Fruit fly (Drosophila melanogaster) whole organism, embryonic: ENCODE measurements around the gene Cyp12a5.
A peak's percentile ranks its signal among the peaks of the same experiment; 100 is the strongest.

ENCODE experiments used
- Abd-B ChIP-seq: fragments of 200-800 bp; sonication (Bioruptor generic); optimal IDR thresholded peaks from 2 replicates; lab custom pipeline; 2018; ENCODE audit warnings: missing biosample characterization, mild to moderate bottlenecking, missing genetic modification characterization, moderate library complexity
- CG10274 ChIP-seq: fragments of 200-800 bp; sonication (Bioruptor generic); optimal IDR thresholded peaks from 3 replicates; lab custom pipeline; 2017; ENCODE audit warnings: missing biosample characterization, mild to moderate bottlenecking, missing genetic modification characterization
- CG10565 ChIP-seq: fragments of 200-800 bp; sonication (Bioruptor generic); optimal IDR thresholded peaks from 3 replicates; lab custom pipeline; 2016; ENCODE audit warnings: missing biosample characterization, mild to moderate bottlenecking, missing genetic modification characterization
- CG10654 ChIP-seq: fragments of 200-800 bp; sonication (Bioruptor generic); optimal IDR thresholded peaks from 2 replicates; lab custom pipeline; 2016; ENCODE audit warnings: missing biosample characterization, missing genetic modification characterization
- CG12744 ChIP-seq: fragments of 200-800 bp; sonication (Bioruptor generic); optimal IDR thresholded peaks from 2 replicates; lab custom pipeline; 2016; ENCODE audit warnings: missing biosample characterization, missing genetic modification characterization
- CG12942 ChIP-seq: fragments of 200-800 bp; sonication (Bioruptor generic); optimal IDR thresholded peaks from 3 replicates; lab custom pipeline; 2016; ENCODE audit warnings: missing biosample characterization, missing genetic modification characterization
- CG14710 ChIP-seq: fragments of 200-800 bp; sonication (Bioruptor generic); optimal IDR thresholded peaks from 3 replicates; lab custom pipeline; 2019; ENCODE audit warnings: missing biosample characterization, mild to moderate bottlenecking, missing genetic modification characterization, moderate library complexity
- CG15269 ChIP-seq: fragments of 200-800 bp; sonication (Bioruptor generic); optimal IDR thresholded peaks from 2 replicates; lab custom pipeline; 2018; ENCODE audit warnings: missing biosample characterization, mild to moderate bottlenecking, missing genetic modification characterization, moderate library complexity
- CG17328 ChIP-seq: fragments of 200-800 bp; sonication (Bioruptor generic); IDR thresholded peaks from 2 replicates; pipeline ENCODE4 v1.3.6; 2022; ENCODE audit warnings: missing biosample characterization, missing genetic modification characterization
- CG17385 ChIP-seq: fragments of 200-800 bp; sonication (Bioruptor generic); optimal IDR thresholded peaks from 3 replicates; lab custom pipeline; 2018; ENCODE audit warnings: missing biosample characterization, mild to moderate bottlenecking, missing genetic modification characterization
- CG18262 ChIP-seq: fragments of 200-800 bp; optimal IDR thresholded peaks from 3 replicates; lab custom pipeline; 2019; ENCODE audit warnings: missing biosample characterization, mild to moderate bottlenecking, missing genetic modification characterization, moderate library complexity
- CG2199 ChIP-seq: fragments of 200-800 bp; sonication (Bioruptor generic); IDR thresholded peaks from 3 replicates; pipeline ENCODE4 v1.3.6; 2022; ENCODE audit warnings: missing biosample characterization, missing genetic modification characterization
- CG30020 ChIP-seq: fragments of 200-800 bp; optimal IDR thresholded peaks from 2 replicates; lab custom pipeline; 2019; ENCODE audit warnings: missing biosample characterization, mild to moderate bottlenecking, missing genetic modification characterization, moderate library complexity
- CG31441 ChIP-seq: fragments of 200-800 bp; sonication (Bioruptor generic); IDR thresholded peaks from 2 replicates; pipeline ENCODE4 v1.3.6; 2022; ENCODE audit warnings: missing biosample characterization, missing genetic modification characterization
- CG6272 ChIP-seq: fragments of 200-800 bp; sonication (Bioruptor generic); IDR thresholded peaks from 2 replicates; pipeline ENCODE4 v1.3.6; 2022; ENCODE audit warnings: missing biosample characterization, missing genetic modification characterization
- CG6765 ChIP-seq: fragments of 200-800 bp; sonication (Bioruptor generic); optimal IDR thresholded peaks from 3 replicates; lab custom pipeline; 2017; ENCODE audit warnings: missing biosample characterization, mild to moderate bottlenecking, missing genetic modification characterization
- CG6791 ChIP-seq: fragments of 200-800 bp; sonication (Bioruptor generic); IDR thresholded peaks from 3 replicates; pipeline ENCODE4 v1.3.6; 2022; ENCODE audit warnings: missing biosample characterization, missing genetic modification characterization; ENCODE audit not compliant: partially characterized antibody
- CG7357 ChIP-seq: fragments of 200-800 bp; sonication (Bioruptor generic); IDR thresholded peaks from 3 replicates; pipeline ENCODE4 v1.3.6; 2022; ENCODE audit warnings: missing biosample characterization, missing genetic modification characterization
- CG7556 ChIP-seq: fragments of 200-800 bp; sonication (Bioruptor generic); optimal IDR thresholded peaks from 2 replicates; lab custom pipeline; 2017; ENCODE audit warnings: missing biosample characterization, mild to moderate bottlenecking, missing genetic modification characterization
- CG7786 ChIP-seq: fragments of 200-800 bp; sonication (Bioruptor generic); optimal IDR thresholded peaks from 2 replicates; lab custom pipeline; 2016; ENCODE audit warnings: missing biosample characterization, missing genetic modification characterization
- CG7963 ChIP-seq: fragments of 200-800 bp; sonication (Bioruptor generic); IDR thresholded peaks from 3 replicates; pipeline ENCODE4 v1.3.6; 2022; ENCODE audit warnings: missing biosample characterization, missing genetic modification characterization; ENCODE audit not compliant: partially characterized antibody
- CG9609 ChIP-seq: fragments of 200-800 bp; sonication (Bioruptor generic); optimal IDR thresholded peaks from 3 replicates; lab custom pipeline; 2016; ENCODE audit warnings: missing biosample characterization, missing genetic modification characterization
- Camta ChIP-seq: fragments of 200-800 bp; sonication (Bioruptor generic); optimal IDR thresholded peaks from 2 replicates; lab custom pipeline; 2016; ENCODE audit warnings: missing biosample characterization, missing genetic modification characterization
- D ChIP-seq, 2 experiments: fragments of 200-800 bp in 1 of 2; fragments of >200 bp in 1 of 2; sonication (Bioruptor generic) in 1 of 2; optimal IDR thresholded peaks; 2 replicates in 1 of 2; 3 replicates in 1 of 2; lab custom pipeline; 2017; ENCODE audit warnings: mild to moderate bottlenecking in 1 of 2, missing biosample characterization in 1 of 2, missing genetic modification characterization in 1 of 2, missing genetic modification reagents in 1 of 2
- Dek ChIP-seq: fragments of 200-800 bp; sonication (Bioruptor generic); optimal IDR thresholded peaks from 3 replicates; lab custom pipeline; 2019; ENCODE audit warnings: missing biosample characterization, mild to moderate bottlenecking, missing genetic modification characterization, moderate library complexity
- Hmr ChIP-seq: fragments of 200-800 bp; sonication (Bioruptor generic); optimal IDR thresholded peaks from 3 replicates; lab custom pipeline; 2017; ENCODE audit warnings: mild to moderate bottlenecking, missing biosample characterization, missing genetic modification reagents, missing genetic modification characterization
- Kr ChIP-seq: fragments of 200-800 bp; sonication (Bioruptor generic); optimal IDR thresholded peaks from 2 replicates; lab custom pipeline; 2017; ENCODE audit warnings: missing biosample characterization, mild to moderate bottlenecking, missing genetic modification characterization
- Lpt ChIP-seq: fragments of >200 bp; optimal IDR thresholded peaks from 2 replicates; lab custom pipeline; 2018; ENCODE audit warnings: missing biosample characterization, missing genetic modification characterization
- Med ChIP-seq: fragments of 200-800 bp; sonication (Bioruptor generic); peaks from one replicate; lab custom pipeline; 2016; ENCODE audit warnings: missing biosample characterization, missing genetic modification characterization, mild to moderate bottlenecking, inconsistent platforms, moderate library complexity
- NFAT ChIP-seq: fragments of 200-800 bp; sonication (Bioruptor generic); IDR thresholded peaks from 2 replicates; pipeline ENCODE4 v1.3.6; 2022; ENCODE audit warnings: missing biosample characterization, missing genetic modification characterization
- Neu2 ChIP-seq: fragments of 200-800 bp; sonication (Bioruptor generic); optimal IDR thresholded peaks from 3 replicates; lab custom pipeline; 2016; ENCODE audit warnings: missing biosample characterization, missing genetic modification characterization, borderline replicate concordance
- Opbp ChIP-seq: fragments of 200-800 bp; sonication (Bioruptor generic); IDR thresholded peaks from 3 replicates; pipeline ENCODE4 v1.3.6; 2022; ENCODE audit warnings: missing biosample characterization, missing genetic modification characterization; ENCODE audit not compliant: partially characterized antibody
- Ptx1 ChIP-seq: fragments of 200-800 bp; sonication (Bioruptor generic); IDR thresholded peaks from 2 replicates; pipeline ENCODE4 v1.3.6; 2022; ENCODE audit warnings: missing biosample characterization, missing genetic modification characterization
- Six4 ChIP-seq: fragments of 200-800 bp; sonication (Bioruptor generic); optimal IDR thresholded peaks from 2 replicates; lab custom pipeline; 2016; ENCODE audit warnings: missing biosample characterization, missing genetic modification characterization
- Taf1 ChIP-seq: fragments of 200-800 bp; sonication (Bioruptor generic); IDR thresholded peaks from 2 replicates; pipeline ENCODE4 v1.3.6; 2022; ENCODE audit warnings: missing biosample characterization, missing genetic modification characterization
- ato ChIP-seq: fragments of 200-800 bp; sonication (Bioruptor generic); IDR thresholded peaks from 2 replicates; pipeline ENCODE4 v1.3.6; 2022; ENCODE audit warnings: missing biosample characterization, missing genetic modification characterization; ENCODE audit not compliant: partially characterized antibody
- cas ChIP-seq: fragments of 200-800 bp; sonication (Bioruptor generic); IDR thresholded peaks from 2 replicates; pipeline ENCODE4 v1.3.6; 2022; ENCODE audit warnings: missing biosample characterization, missing genetic modification characterization
- ftz-f1 ChIP-seq: fragments of 200-800 bp; sonication (Bioruptor generic); optimal IDR thresholded peaks from 2 replicates; lab custom pipeline; 2016; ENCODE audit warnings: missing biosample characterization, missing genetic modification characterization
- hb ChIP-seq: fragments of 200-800 bp; sonication (Bioruptor generic); IDR thresholded peaks from 3 replicates; pipeline ENCODE4 v1.3.6; 2022; ENCODE audit warnings: missing biosample characterization, missing genetic modification characterization; ENCODE audit not compliant: partially characterized antibody
- hbn ChIP-seq: fragments of 200-800 bp; sonication (Bioruptor generic); IDR thresholded peaks from 2 replicates; pipeline ENCODE4 v1.3.6; 2022; ENCODE audit warnings: missing biosample characterization, missing genetic modification characterization; ENCODE audit not compliant: partially characterized antibody
- odd ChIP-seq: fragments of 200-800 bp; sonication (Bioruptor generic); optimal IDR thresholded peaks from 2 replicates; lab custom pipeline; 2017; ENCODE audit warnings: missing biosample characterization, mild to moderate bottlenecking, missing genetic modification characterization
- onecut ChIP-seq: fragments of 200-800 bp; sonication (Bioruptor generic); IDR thresholded peaks from 2 replicates; pipeline ENCODE4 v1.3.6; 2022; ENCODE audit warnings: missing biosample characterization, missing genetic modification characterization
- pum ChIP-seq: fragments of 200-800 bp; sonication (Bioruptor generic); optimal IDR thresholded peaks from 2 replicates; lab custom pipeline; 2016; ENCODE audit warnings: missing biosample characterization, missing genetic modification characterization
- ro ChIP-seq: fragments of 200-800 bp; sonication (Bioruptor generic); IDR thresholded peaks from 2 replicates; pipeline ENCODE4 v1.3.6; 2022; ENCODE audit warnings: missing biosample characterization, missing genetic modification characterization
- so ChIP-seq: fragments of 200-800 bp; sonication (Bioruptor generic); IDR thresholded peaks from 3 replicates; pipeline ENCODE4 v1.3.6; 2022; ENCODE audit warnings: missing biosample characterization, missing genetic modification characterization
- tin ChIP-seq: fragments of 200-800 bp; sonication (Bioruptor generic); optimal IDR thresholded peaks from 3 replicates; lab custom pipeline; 2016; ENCODE audit warnings: missing biosample characterization, missing genetic modification characterization
- trh ChIP-seq: fragments of 200-800 bp; sonication (Bioruptor generic); optimal IDR thresholded peaks from 2 replicates; lab custom pipeline; 2016; ENCODE audit warnings: missing biosample characterization, missing genetic modification characterization
- z ChIP-seq: fragments of 200-800 bp; sonication (Bioruptor generic); IDR thresholded peaks from 3 replicates; pipeline ENCODE4 v1.3.6; 2022; ENCODE audit warnings: missing biosample characterization, missing genetic modification characterization

The Cyp12a5 gene

dm6 chr3R:19096299-19097048, 36.0 kb upstream of the Cyp12a5 start, which contains the start of gene CG6040 (continued):
- TF ChIP-seq CG17328 (GFP tag; lab: Robert Waterston, UW), result peak; percentile 34; the same call in 1 of the 2 replicates
- TF ChIP-seq CG10565 (GFP tag; lab: Kevin White, UChicago), result peak; percentile 32
- no peak for TF ChIP-seq trh
- peak; percentile 39; the same call in 1 of the 3 replicates for TF ChIP-seq so (GFP tag; lab: Robert Waterston, UW)
- peak; percentile 32; the same call in 1 of the 2 replicates for TF ChIP-seq CG6272 (GFP tag; lab: Robert Waterston, UW)
- TF ChIP-seq pum (GFP tag; lab: Kevin White, UChicago), result peak; percentile 10
- 0 out of 3 replicates have a peak, but pooled peaks have one; percentile 51 for TF ChIP-seq Opbp
- 0 out of 3 replicates have a peak, but pooled peaks have one; percentile 47 for TF ChIP-seq CG6791 (GFP tag; lab: Robert Waterston, UW)
- TF ChIP-seq Camta (GFP tag; lab: Kevin White, UChicago), result peak; percentile 48
- TF ChIP-seq CG7556 (GFP tag; lab: Kevin White, UChicago), result peak; percentile 3
- no peak for TF ChIP-seq CG12744
- TF ChIP-seq CG2199, result 0 out of 3 replicates have a peak, but pooled peaks have one; percentile 63
- no peak for TF ChIP-seq cas (GFP tag; lab: Robert Waterston, UW)
- peak; percentile 14 for TF ChIP-seq odd (GFP tag; lab: Kevin White, UChicago)
- peak; percentile 25 for TF ChIP-seq CG15269 (tag; lab: Kevin White, UChicago)
- TF ChIP-seq Neu2 (GFP tag; lab: Kevin White, UChicago), result peak; percentile 91
- peak; percentile 42; the same call in 1 of the 2 replicates for TF ChIP-seq ato (GFP tag; lab: Robert Waterston, UW)
- peak; percentile 78 for TF ChIP-seq CG14710 (tag; lab: Kevin White, UChicago)
- TF ChIP-seq Six4 (GFP tag; lab: Kevin White, UChicago), result peak; percentile 22
- peak; percentile 27 for TF ChIP-seq CG18262 (tag; lab: Kevin White, UChicago)
- TF ChIP-seq tin, result peak; percentile 40
- 0 out of 2 replicates have a peak, but pooled peaks have one; percentile 34 for TF ChIP-seq Ptx1 (GFP tag; lab: Robert Waterston, UW)
- TF ChIP-seq NFAT (GFP tag; lab: Robert Waterston, UW), result peak; percentile 40; the same call in 1 of the 2 replicates
- peak; percentile 81 for TF ChIP-seq z
- peak; percentile 70 for TF ChIP-seq Hmr (GFP tag; lab: Kevin White, UChicago)
- TF ChIP-seq Taf1 (GFP tag; lab: Robert Waterston, UW), result no peak
- 0 out of 2 replicates have a peak, but pooled peaks have one; percentile 6 for TF ChIP-seq onecut (GFP tag; lab: Robert Waterston, UW)
- TF ChIP-seq CG7786 (GFP tag; lab: Kevin White, UChicago), result peak; percentile 45
- no peak for TF ChIP-seq ro
- TF ChIP-seq ftz-f1, result peak; percentile 15
- peak; percentile 45; the same call in 1 of the 2 replicates for TF ChIP-seq CG31441 (GFP tag; lab: Robert Waterston, UW)
- no peak for TF ChIP-seq hb
- TF ChIP-seq CG7963 (GFP tag; lab: Robert Waterston, UW), result no peak
- TF ChIP-seq CG10654 (GFP tag; lab: Kevin White, UChicago), result peak; percentile 17
- TF ChIP-seq CG17385 (GFP tag; lab: Kevin White, UChicago), result peak; percentile 39
- TF ChIP-seq Kr (GFP tag; lab: Kevin White, UChicago), result no peak
- no peak for TF ChIP-seq CG6765
- no peak for TF ChIP-seq D (optimal IDR thresholded peaks at IDR 0.05; lab: Kevin White, UChicago)
- peak; percentile 14 for TF ChIP-seq D (GFP tag; optimal IDR thresholded peaks at IDR 0.05; lab: Kevin White, UChicago)
- TF ChIP-seq CG30020, result peak; percentile 12
- TF ChIP-seq CG7357 (GFP tag; lab: Robert Waterston, UW), result no peak
- peak; percentile 24 for TF ChIP-seq CG10274 (GFP tag; lab: Kevin White, UChicago)
- no peak for TF ChIP-seq hbn
- peak; percentile 75 for TF ChIP-seq Abd-B
- TF ChIP-seq Dek (tag; lab: Kevin White, UChicago), result peak; percentile 57
- peak; percentile 94 for TF ChIP-seq Med (GFP tag; lab: Kevin White, UChicago)
- TF ChIP-seq CG9609 (GFP tag; lab: Kevin White, UChicago), result peak; percentile 71
- peak; percentile 3 for TF ChIP-seq CG12942 (GFP tag; lab: Kevin White, UChicago)
- TF ChIP-seq Lpt (GFP tag; lab: Kevin White, UChicago), result peak; percentile 60
